Fruit fly (Drosophila melanogaster): Measurements from ENCODE around the gene mor.
A peak's percentile ranks its signal among the peaks of the same experiment; 100 is the strongest.

mor gene

DNA sequence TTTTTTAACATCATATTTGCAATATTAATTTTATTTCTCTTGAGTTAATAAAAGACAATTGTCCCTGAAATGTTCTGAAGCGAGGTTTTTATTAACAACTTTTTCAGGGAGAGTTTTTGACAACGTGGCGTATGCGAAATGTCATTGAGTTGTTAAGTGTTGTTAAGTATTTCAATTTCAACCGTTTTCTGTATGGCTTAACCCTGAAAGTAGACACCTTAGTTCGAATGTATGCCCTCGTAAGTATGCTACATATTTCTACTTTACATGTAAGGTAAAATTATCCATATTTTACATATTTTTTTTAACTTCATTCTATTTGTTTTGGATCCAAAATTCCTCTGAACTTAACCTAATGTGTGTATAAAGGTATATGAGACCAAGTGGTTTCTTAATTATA, 31.3 kb upstream of the mor start (continued):
- TF ChIP-seq CG2120 (GFP tag; optimal IDR thresholded peaks at IDR 0.05) (peak; percentile 8), CG4820 (GFP tag; optimal IDR thresholded peaks at IDR 0.05) (no peak), CG16813 (GFP tag; IDR thresholded peaks at IDR 0.05; ENCODE audit: partially characterized antibody) (peak; percentile 68), Trl (optimal IDR thresholded peaks at IDR 0.05) (no peak), Trl (GFP tag; optimal IDR thresholded peaks at IDR 0.05) (no peak), zen (tag; optimal IDR thresholded peaks at IDR 0.05) (peak; percentile 60), HLH3B (GFP tag; IDR thresholded peaks at IDR 0.05) (no peak), Elba2 (GFP tag; optimal IDR thresholded peaks at IDR 0.05) (no peak), CG15514 (GFP tag; optimal IDR thresholded peaks at IDR 0.05) (no peak), Drgx (GFP tag; IDR thresholded peaks at IDR 0.05) (no peak), CG6689 (GFP tag; IDR thresholded peaks at IDR 0.05) (no peak), CG8388 (GFP tag; optimal IDR thresholded peaks at IDR 0.05) (no peak), cad (GFP tag; optimal IDR thresholded peaks at IDR 0.05) (no peak), fd64A (GFP tag; optimal IDR thresholded peaks at IDR 0.05) (no peak), pnt (GFP tag; optimal IDR thresholded peaks at IDR 0.05) (no peak), BtbVII (GFP tag; optimal IDR thresholded peaks at IDR 0.05) (no peak), CG17612 (GFP tag; IDR thresholded peaks at IDR 0.05) (no peak), gsb (GFP tag; IDR thresholded peaks at IDR 0.05) (no peak), CG32772 (GFP tag; IDR thresholded peaks at IDR 0.05) (no peak), CG42726 (GFP tag; IDR thresholded peaks at IDR 0.05; ENCODE audit: partially characterized antibody) (0 out of 2 replicates have a peak, but pooled peaks have one; percentile 34), vfl (GFP tag; optimal IDR thresholded peaks at IDR 0.05) (no peak), CG2116 (GFP tag; optimal IDR thresholded peaks at IDR 0.05) (no peak), PHDP (tag; optimal IDR thresholded peaks at IDR 0.05) (no peak), CG10959 (GFP tag; IDR thresholded peaks at IDR 0.05) (no peak), fd102C (GFP tag; optimal IDR thresholded peaks at IDR 0.05) (peak; percentile 47), bsh (GFP tag; optimal IDR thresholded peaks at IDR 0.05) (peak in 1 of 2 experiments; percentile 6), HLH54F (GFP tag; optimal IDR thresholded peaks at IDR 0.05) (no peak), CG15011 (GFP tag; optimal IDR thresholded peaks at IDR 0.05) (no peak), jigr1 (GFP tag; IDR thresholded peaks at IDR 0.05) (no peak), az2 (GFP tag; optimal IDR thresholded peaks at IDR 0.05) (peak; percentile 5), CG10979 (tag; optimal IDR thresholded peaks at IDR 0.05) (peak; percentile 62), CG1832 (GFP tag; optimal IDR thresholded peaks at IDR 0.05) (no peak), fu2 (GFP tag; optimal IDR thresholded peaks at IDR 0.05) (no peak), dm (GFP tag; optimal IDR thresholded peaks at IDR 0.05) (peak; percentile 41), unc-4 (GFP tag; IDR thresholded peaks at IDR 0.05; ENCODE audit: partially characterized antibody) (peak; percentile 49; the same call in 1 of the 2 replicates), Dip3 (GFP tag; optimal IDR thresholded peaks at IDR 0.05) (no peak), Dref (GFP tag; IDR thresholded peaks at IDR 0.05) (no peak), sqz (GFP tag; optimal IDR thresholded peaks at IDR 0.05) (peak; percentile 36), sens-2 (GFP tag; IDR thresholded peaks at IDR 0.05) (no peak), da (GFP tag; optimal IDR thresholded peaks at IDR 0.05) (no peak), Dp (GFP tag; optimal IDR thresholded peaks at IDR 0.05) (no peak), cg (GFP tag; optimal IDR thresholded peaks at IDR 0.05) (no peak), CG17829 (tag; optimal IDR thresholded peaks at IDR 0.05) (peak; percentile 31), CG12391 (tag; optimal IDR thresholded peaks at IDR 0.05) (peak; percentile 13), sima (GFP tag; optimal IDR thresholded peaks at IDR 0.05) (no peak), Taf1 (GFP tag; IDR thresholded peaks at IDR 0.05) (no peak), schlank (tag; optimal IDR thresholded peaks at IDR 0.05) (no peak), CG14860 (GFP tag; IDR thresholded peaks at IDR 0.05; ENCODE audit: partially characterized antibody) (no peak), CG3407 (GFP tag; optimal IDR thresholded peaks at IDR 0.05) (no peak), Opbp (GFP tag; IDR thresholded peaks at IDR 0.05; ENCODE audit: partially characterized antibody) (peak; percentile 68; the same call in 2 of the 3 replicates), sd (tag; optimal IDR thresholded peaks at IDR 0.05) (no peak), row (GFP tag; IDR thresholded peaks at IDR 0.05) (no peak)

Data from whole organism, embryonic.